Fruit fly (Drosophila melanogaster): Measurements from ENCODE around the gene CG2931.

CG2931 gene

dm6 chr3R:5550452-5550851 lies 18.0 kb downstream of the CG2931 start:
- TF ChIP-seq Mio (GFP tag; optimal IDR thresholded peaks at IDR 0.05) (no peak), HLH106 (tag; optimal IDR thresholded peaks at IDR 0.05) (no peak), CrebA (GFP tag; optimal IDR thresholded peaks at IDR 0.05; ENCODE audit: borderline replicate concordance) (no peak), Jra (GFP tag; optimal IDR thresholded peaks at IDR 0.05) (no peak), OdsH (GFP tag; optimal IDR thresholded peaks at IDR 0.05) (no peak), N (GFP tag; optimal IDR thresholded peaks at IDR 0.05) (no peak), woc (GFP tag; optimal IDR thresholded peaks at IDR 0.05) (no peak), Hr83 (GFP tag; optimal IDR thresholded peaks at IDR 0.05; ENCODE audit: poor library complexity, severe bottlenecking) (no peak), CG9705 (GFP tag; optimal IDR thresholded peaks at IDR 0.05) (no peak), tai (GFP tag; optimal IDR thresholded peaks at IDR 0.05) (no peak), rgr (GFP tag; optimal IDR thresholded peaks at IDR 0.05) (no peak), br (GFP tag; optimal IDR thresholded peaks at IDR 0.05) (no peak), sage (GFP tag; optimal IDR thresholded peaks at IDR 0.05) (no peak), jim (GFP tag; optimal IDR thresholded peaks at IDR 0.05) (no peak), brk (GFP tag; optimal IDR thresholded peaks at IDR 0.05) (no peak), dsf (GFP tag; optimal IDR thresholded peaks at IDR 0.05; ENCODE audit: borderline replicate concordance) (no peak), pan (optimal IDR thresholded peaks at IDR 0.05) (no peak), psq (GFP tag; optimal IDR thresholded peaks at IDR 0.05) (no peak), usp (GFP tag; optimal IDR thresholded peaks at IDR 0.05) (no peak)

dm6 chr3R:5547464-5547943 lies 20.9 kb downstream of the CG2931 start, which contains the start of gene CG2519:
CG2519 (minus strand) TSS chr3R:5547775.
- TF ChIP-seq pan (optimal IDR thresholded peaks at IDR 0.05) (no peak), dmrt93B (GFP tag; optimal IDR thresholded peaks at IDR 0.05) (no peak), fru (GFP tag; optimal IDR thresholded peaks at IDR 0.05) (no peak), OdsH (GFP tag; optimal IDR thresholded peaks at IDR 0.05) (peak; percentile 32), foxo (GFP tag; optimal IDR thresholded peaks at IDR 0.05) (peak in 1 of 2 experiments; percentile 69), ey (GFP tag; optimal IDR thresholded peaks at IDR 0.05) (peak; percentile 42), woc (GFP tag; optimal IDR thresholded peaks at IDR 0.05) (peak; percentile 62), CG32264 (GFP tag; optimal IDR thresholded peaks at IDR 0.05) (no peak), h (GFP tag; optimal IDR thresholded peaks at IDR 0.05) (peak; percentile 87), dsf (GFP tag; optimal IDR thresholded peaks at IDR 0.05; ENCODE audit: borderline replicate concordance) (no peak), Myc (optimal IDR thresholded peaks at IDR 0.05) (peak; percentile 69), sv (GFP tag; optimal IDR thresholded peaks at IDR 0.05) (peak; percentile 44), CG9705 (GFP tag; optimal IDR thresholded peaks at IDR 0.05) (peak; percentile 38), Hr78 (GFP tag; optimal IDR thresholded peaks at IDR 0.05) (no peak), GATAd (GFP tag; optimal IDR thresholded peaks at IDR 0.05) (no peak), Hr83 (GFP tag; optimal IDR thresholded peaks at IDR 0.05; ENCODE audit: poor library complexity, severe bottlenecking) (peak; percentile 87), Dif (GFP tag; optimal IDR thresholded peaks at IDR 0.05; ENCODE audit: partially characterized antibody) (peak; percentile 31), Rel (GFP tag; optimal IDR thresholded peaks at IDR 0.05) (no peak), Rel (tag; optimal IDR thresholded peaks at IDR 0.05) (peak; percentile 41)

dm6 chr3R:5527563-5527962 lies 40.9 kb downstream of the CG2931 start:
- TF ChIP-seq Hr83 (GFP tag; optimal IDR thresholded peaks at IDR 0.05; ENCODE audit: poor library complexity, severe bottlenecking) (no peak), Rel (GFP tag; optimal IDR thresholded peaks at IDR 0.05) (no peak), Rel (tag; optimal IDR thresholded peaks at IDR 0.05) (no peak), Dfd (GFP tag; optimal IDR thresholded peaks at IDR 0.05) (no peak), h (GFP tag; optimal IDR thresholded peaks at IDR 0.05) (no peak), Sp1 (GFP tag; optimal IDR thresholded peaks at IDR 0.05) (no peak), dsf (GFP tag; optimal IDR thresholded peaks at IDR 0.05; ENCODE audit: borderline replicate concordance) (no peak), CG9705 (GFP tag; optimal IDR thresholded peaks at IDR 0.05) (no peak), ey (GFP tag; optimal IDR thresholded peaks at IDR 0.05) (no peak), woc (GFP tag; optimal IDR thresholded peaks at IDR 0.05) (no peak), Vsx2 (GFP tag; optimal IDR thresholded peaks at IDR 0.05; ENCODE audit: partially characterized antibody) (no peak), usp (GFP tag; optimal IDR thresholded peaks at IDR 0.05) (no peak), HLH106 (tag; optimal IDR thresholded peaks at IDR 0.05) (no peak)

- no peak for TF ChIP-seq GATAd (GFP tag; optimal IDR thresholded peaks at IDR 0.05)
- TF ChIP-seq Hnf4 (GFP tag; optimal IDR thresholded peaks at IDR 0.05): no peak
- TF ChIP-seq br (GFP tag; optimal IDR thresholded peaks at IDR 0.05): no peak
- no peak for TF ChIP-seq Vsx2 (GFP tag; optimal IDR thresholded peaks at IDR 0.05; ENCODE audit: partially characterized antibody)
- no peak for TF ChIP-seq foxo (GFP tag; optimal IDR thresholded peaks at IDR 0.05)
- TF ChIP-seq Hr83 (GFP tag; optimal IDR thresholded peaks at IDR 0.05; ENCODE audit: poor library complexity, severe bottlenecking): no peak
- no peak for TF ChIP-seq Jra (GFP tag; optimal IDR thresholded peaks at IDR 0.05)
- no peak for TF ChIP-seq fru (GFP tag; optimal IDR thresholded peaks at IDR 0.05)
- no peak for TF ChIP-seq brk (GFP tag; optimal IDR thresholded peaks at IDR 0.05)
- TF ChIP-seq N (GFP tag; optimal IDR thresholded peaks at IDR 0.05): no peak
- TF ChIP-seq Dif (GFP tag; optimal IDR thresholded peaks at IDR 0.05; ENCODE audit: partially characterized antibody): no peak
- no peak for TF ChIP-seq ey (GFP tag; optimal IDR thresholded peaks at IDR 0.05)
- no peak for TF ChIP-seq CrebA (GFP tag; optimal IDR thresholded peaks at IDR 0.05; ENCODE audit: borderline replicate concordance)
- no peak for TF ChIP-seq Dfd (GFP tag; optimal IDR thresholded peaks at IDR 0.05)
- no peak for TF ChIP-seq psq (GFP tag; optimal IDR thresholded peaks at IDR 0.05)
- no peak for TF ChIP-seq CG9705 (GFP tag; optimal IDR thresholded peaks at IDR 0.05)
- TF ChIP-seq dsf (GFP tag; optimal IDR thresholded peaks at IDR 0.05; ENCODE audit: borderline replicate concordance): no peak
- TF ChIP-seq rgr (GFP tag; optimal IDR thresholded peaks at IDR 0.05): no peak
- no peak for TF ChIP-seq HLH106 (tag; optimal IDR thresholded peaks at IDR 0.05)
- no peak for TF ChIP-seq CG32264 (GFP tag; optimal IDR thresholded peaks at IDR 0.05)
Measured at dm6 chr3R:5524804-5525203, 43.6 kb downstream of the CG2931 start.
